Worm (Caenorhabditis elegans): ENCODE results near the gene teg-1.
A peak's percentile ranks its signal among the peaks of the same experiment; 100 is the strongest.

ce11 chrIII:11279954-11280353 is 38.1 kb downstream of the teg-1 start:
- TF ChIP-seq mdl-1 (tag; optimal IDR thresholded peaks at IDR 0.05) (no peak), unc-62 (GFP tag; optimal IDR thresholded peaks at IDR 0.05) (no peak), ceh-82 (tag; optimal IDR thresholded peaks at IDR 0.05) (no peak), ama-1 (optimal IDR thresholded peaks at IDR 0.05) (no peak), nhr-237 (tag; optimal IDR thresholded peaks at IDR 0.05) (no peak), R02D3.7 (tag; optimal IDR thresholded peaks at IDR 0.05) (no peak), ceh-28 (tag; optimal IDR thresholded peaks at IDR 0.05) (peak; percentile 97), fkh-2 (tag; optimal IDR thresholded peaks at IDR 0.05) (no peak), lin-39 (tag; optimal IDR thresholded peaks at IDR 0.05) (no peak)

All from whole organism, L3 larva.